Worm (Caenorhabditis elegans) whole organism, L3 larva: ENCODE data around the gene F13A2.3.

Experiments used
- aly-2 ChIP-seq: fragments of 150-350 bp; optimal IDR thresholded peaks from 2 replicates; lab custom pipeline; 2014; ENCODE audit warnings: missing biosample characterization, missing genetic modification characterization
- ama-1 ChIP-seq: fragments of 150-350 bp; optimal IDR thresholded peaks from 2 replicates; lab custom pipeline; 2018
- ceh-16 ChIP-seq: sonication (generic microtip); optimal IDR thresholded peaks from 2 replicates; lab custom pipeline; 2017; ENCODE audit warnings: missing biosample characterization, missing genetic modification characterization
- ceh-28 ChIP-seq: fragments of 150-350 bp; optimal IDR thresholded peaks from 2 replicates; lab custom pipeline; 2014; ENCODE audit warnings: missing biosample characterization, missing genetic modification reagents, missing genetic modification characterization
- daf-12 ChIP-seq: fragments of 150-350 bp; optimal IDR thresholded peaks from 2 replicates; lab custom pipeline; 2014; ENCODE audit warnings: missing biosample characterization, missing genetic modification reagents, missing genetic modification characterization
- egl-5 ChIP-seq: fragments of 150-350 bp; optimal IDR thresholded peaks from 2 replicates; lab custom pipeline; 2017; ENCODE audit warnings: missing biosample characterization, missing genetic modification reagents, missing genetic modification characterization, inconsistent platforms
- elt-1 ChIP-seq: fragments of 150-350 bp; optimal IDR thresholded peaks from 2 replicates; lab custom pipeline; 2014; ENCODE audit warnings: missing biosample characterization, missing genetic modification characterization
- elt-2 ChIP-seq: sonication (generic microtip); optimal IDR thresholded peaks from 2 replicates; lab custom pipeline; 2016; ENCODE audit warnings: missing genetic modification reagents, mild to moderate bottlenecking, missing genetic modification characterization, missing compliant biosample characterization
- eor-1 ChIP-seq, 2 experiments: fragments of 150-350 bp; optimal IDR thresholded peaks; 2 replicates each; lab custom pipeline; 2014 to 2018; ENCODE audit warnings: missing biosample characterization in 2 of 2, missing genetic modification characterization in 2 of 2
- fkh-2 ChIP-seq: fragments of 150-350 bp; optimal IDR thresholded peaks from 2 replicates; lab custom pipeline; 2014; ENCODE audit warnings: missing biosample characterization, missing genetic modification reagents, missing genetic modification characterization
- fos-1 ChIP-seq: fragments of 150-350 bp; optimal IDR thresholded peaks from 2 replicates; lab custom pipeline; 2014; ENCODE audit warnings: missing biosample characterization, missing genetic modification characterization
- jun-1 ChIP-seq: fragments of 150-350 bp; optimal IDR thresholded peaks from 2 replicates; lab custom pipeline; 2014; ENCODE audit warnings: missing biosample characterization, missing genetic modification reagents, missing genetic modification characterization
- lin-15B ChIP-seq: fragments of 150-350 bp; optimal IDR thresholded peaks from 2 replicates; lab custom pipeline; 2014; ENCODE audit warnings: missing biosample characterization, missing genetic modification characterization
- lin-39 ChIP-seq: fragments of 150-350 bp; optimal IDR thresholded peaks from 2 replicates; lab custom pipeline; 2018; ENCODE audit warnings: missing biosample characterization, missing genetic modification reagents, missing genetic modification characterization
- lsy-12 ChIP-seq: sonication (generic microtip); optimal IDR thresholded peaks from 2 replicates; lab custom pipeline; 2016; ENCODE audit warnings: mild to moderate bottlenecking, missing genetic modification characterization, missing compliant biosample characterization
- mdl-1 ChIP-seq: fragments of 150-350 bp; optimal IDR thresholded peaks from 2 replicates; lab custom pipeline; 2014; ENCODE audit warnings: missing biosample characterization, missing genetic modification characterization
- mml-1 ChIP-seq: fragments of 150-350 bp; sonication (generic microtip); optimal IDR thresholded peaks from 3 replicates; lab custom pipeline; 2014; ENCODE audit warnings: missing biosample characterization, missing genetic modification characterization
- nfya-1 ChIP-seq: sonication (generic microtip); optimal IDR thresholded peaks from 2 replicates; lab custom pipeline; 2017; ENCODE audit warnings: missing genetic modification characterization, mild to moderate bottlenecking, missing compliant biosample characterization, antibody characterized with exemption, moderate library complexity; ENCODE audit not compliant: insufficient read depth
- nhr-11 ChIP-seq: fragments of 150-350 bp; optimal IDR thresholded peaks from 2 replicates; lab custom pipeline; 2014; ENCODE audit warnings: missing biosample characterization, missing genetic modification characterization
- nhr-12 ChIP-seq: fragments of 150-350 bp; optimal IDR thresholded peaks from 2 replicates; lab custom pipeline; 2014; ENCODE audit warnings: missing biosample characterization, missing genetic modification characterization
- nhr-23 ChIP-seq: fragments of 150-350 bp; optimal IDR thresholded peaks from 2 replicates; lab custom pipeline; 2014; ENCODE audit warnings: missing biosample characterization, missing genetic modification reagents, missing genetic modification characterization
- nhr-237 ChIP-seq: fragments of 150-350 bp; optimal IDR thresholded peaks from 2 replicates; lab custom pipeline; 2014; ENCODE audit warnings: missing biosample characterization, missing genetic modification characterization
- nhr-25 ChIP-seq: sonication (generic microtip); optimal IDR thresholded peaks from 2 replicates; lab custom pipeline; 2017; ENCODE audit warnings: missing biosample characterization, missing genetic modification characterization
- nhr-67 ChIP-seq: fragments of 150-350 bp; optimal IDR thresholded peaks from 2 replicates; lab custom pipeline; 2014; ENCODE audit warnings: missing biosample characterization, missing genetic modification characterization
- nhr-76 ChIP-seq: fragments of 150-350 bp; sonication (generic microtip); optimal IDR thresholded peaks from 5 replicates; lab custom pipeline; 2014; ENCODE audit warnings: missing biosample characterization, missing genetic modification characterization
- nhr-77 ChIP-seq: fragments of 150-350 bp; optimal IDR thresholded peaks from 2 replicates; lab custom pipeline; 2014; ENCODE audit warnings: missing biosample characterization, missing genetic modification characterization
- pqm-1 ChIP-seq: fragments of 150-350 bp; optimal IDR thresholded peaks from 2 replicates; lab custom pipeline; 2017; ENCODE audit warnings: missing biosample characterization, missing genetic modification characterization, inconsistent platforms
- sea-2 ChIP-seq: fragments of 150-350 bp; sonication (generic microtip); optimal IDR thresholded peaks from 4 replicates; lab custom pipeline; 2014; ENCODE audit warnings: missing biosample characterization, missing genetic modification reagents, missing genetic modification characterization
- skn-1 ChIP-seq: fragments of 150-350 bp; optimal IDR thresholded peaks from 2 replicates; lab custom pipeline; 2014; ENCODE audit warnings: missing biosample characterization, missing genetic modification characterization
- tbx-2 ChIP-seq: sonication (generic microtip); optimal IDR thresholded peaks from 2 replicates; lab custom pipeline; 2016; ENCODE audit warnings: mild to moderate bottlenecking, missing genetic modification characterization, missing compliant biosample characterization
- unc-39 ChIP-seq: sonication (generic microtip); optimal IDR thresholded peaks from 4 replicates; lab custom pipeline; 2017; ENCODE audit warnings: missing biosample characterization, missing genetic modification characterization
- unc-62 ChIP-seq: fragments of 150-350 bp; sonication (generic microtip); optimal IDR thresholded peaks from 4 replicates; lab custom pipeline; 2014; ENCODE audit warnings: missing biosample characterization, missing genetic modification reagents, missing genetic modification characterization
- zag-1 ChIP-seq: fragments of 150-350 bp; optimal IDR thresholded peaks from 2 replicates; lab custom pipeline; 2014; ENCODE audit warnings: missing biosample characterization, missing genetic modification characterization
- ztf-4 ChIP-seq: fragments of 150-350 bp; optimal IDR thresholded peaks from 2 replicates; lab custom pipeline; 2014; ENCODE audit warnings: missing biosample characterization, missing genetic modification characterization

The F13A2.3 gene

DNA sequence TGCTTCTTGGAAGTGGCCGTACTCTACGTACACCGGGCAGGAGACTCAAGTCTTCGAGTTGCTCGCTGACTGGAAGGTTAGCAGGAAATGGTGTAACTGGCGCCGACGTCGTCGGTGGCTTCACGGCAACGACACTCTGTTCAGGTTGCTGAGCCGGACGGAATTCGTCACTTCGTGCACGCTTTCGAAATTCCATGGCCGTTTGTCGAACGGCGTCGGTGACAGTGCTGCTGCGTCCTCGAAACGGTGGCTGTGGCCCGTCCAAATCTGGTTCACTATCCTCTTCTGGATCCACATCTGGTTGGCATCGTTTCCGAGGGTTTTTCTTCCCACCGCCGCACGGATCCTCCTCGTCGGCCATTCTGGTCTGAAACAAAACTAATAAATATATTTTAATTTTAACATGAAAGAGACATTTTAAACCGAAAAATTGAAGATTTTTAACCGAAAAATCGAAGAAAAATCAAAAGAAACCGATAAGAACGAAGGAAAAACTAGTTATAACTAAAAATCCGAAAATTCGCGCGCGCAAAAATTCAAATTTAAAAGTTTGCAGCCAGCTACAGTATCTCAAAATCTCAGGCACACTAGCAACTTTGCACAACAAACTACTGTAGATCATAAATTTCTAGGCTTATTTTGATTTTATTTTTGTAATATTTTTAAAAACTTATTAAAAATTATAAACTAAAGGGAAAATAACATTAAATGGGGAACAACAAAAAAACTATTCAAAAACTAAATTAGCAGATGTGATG lies 20.2 kb downstream of the F13A2.3 start, which contains the start of gene F32D1.7:
TSS of gene F32D1.7 (minus strand) at position 367 of the 758 bp plus-strand sequence.
- no peak for TF ChIP-seq nfya-1
- TF ChIP-seq ama-1 (lab: Kevin White, UChicago), result no peak
- TF ChIP-seq ztf-4 (tag; lab: Kevin White, UChicago), result no peak
- TF ChIP-seq zag-1 (tag; lab: Kevin White, UChicago), result no peak
- TF ChIP-seq sea-2 (GFP tag; lab: Kevin White, UChicago), result no peak
- TF ChIP-seq fkh-2, result no peak
- TF ChIP-seq nhr-25 (tag; lab: Kevin White, UChicago), result no peak
- no peak for TF ChIP-seq elt-1
- TF ChIP-seq unc-62 (GFP tag; lab: Kevin White, UChicago), result no peak
- TF ChIP-seq lin-39 (tag; lab: Kevin White, UChicago), result no peak
- TF ChIP-seq egl-5 (tag; lab: Kevin White, UChicago), result no peak
- TF ChIP-seq mml-1 (tag; lab: Kevin White, UChicago), result no peak
- no peak for TF ChIP-seq nhr-23 (tag; lab: Kevin White, UChicago)
- TF ChIP-seq elt-2 (tag; lab: Kevin White, UChicago), result no peak
- no peak for TF ChIP-seq eor-1 (tag; optimal IDR thresholded peaks at IDR 0.05; lab: Kevin White, UChicago)
- TF ChIP-seq daf-12 (tag; lab: Kevin White, UChicago), result no peak
- TF ChIP-seq nhr-67 (tag; lab: Kevin White, UChicago), result no peak
- no peak for TF ChIP-seq jun-1 (tag; lab: Kevin White, UChicago)

ce11 chrV:4374625-4375024 lies 21.5 kb downstream of the F13A2.3 start, which contains the start of gene neg-1:
TSS of gene neg-1 (minus strand) at chrV:4374874.
- TF ChIP-seq nhr-237 (tag; lab: Kevin White, UChicago) (no peak), egl-5 (tag; lab: Kevin White, UChicago) (no peak), unc-39 (tag; lab: Kevin White, UChicago) (no peak), nhr-12 (tag; lab: Kevin White, UChicago) (no peak), mml-1 (tag; lab: Kevin White, UChicago) (no peak), skn-1 (tag; lab: Kevin White, UChicago) (no peak), unc-62 (GFP tag; lab: Kevin White, UChicago) (no peak), elt-2 (tag; lab: Kevin White, UChicago) (no peak), jun-1 (tag; lab: Kevin White, UChicago) (no peak), ceh-28 (no peak), sea-2 (GFP tag; lab: Kevin White, UChicago) (no peak), nhr-23 (tag; lab: Kevin White, UChicago) (no peak)
- TF ChIP-seq, all 47 proteins: peak for 0

DNA sequence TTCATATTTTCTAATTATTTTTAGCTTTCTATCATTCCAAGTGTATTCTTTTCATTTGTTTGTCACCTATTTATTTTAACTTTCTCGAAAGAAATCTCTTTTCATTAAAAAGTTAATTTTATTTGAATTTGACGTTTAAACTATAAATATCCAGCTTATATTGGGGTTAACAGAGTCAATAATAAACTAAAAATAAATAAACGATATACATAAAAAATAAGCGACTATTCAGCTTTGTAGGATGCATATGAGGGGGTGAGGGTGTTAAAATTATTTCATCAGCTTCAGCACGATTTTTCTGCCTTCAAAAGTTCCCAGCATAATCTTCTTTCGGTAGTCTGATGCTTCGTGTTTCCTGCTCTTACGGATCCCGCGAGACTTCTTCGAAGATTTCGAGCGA lies 22.5 kb downstream of the F13A2.3 start:
- no peak for TF ChIP-seq lin-15B (tag; lab: Kevin White, UChicago)
- no peak for TF ChIP-seq jun-1 (tag; lab: Kevin White, UChicago)
- no peak for TF ChIP-seq mml-1 (tag; lab: Kevin White, UChicago)
- no peak for TF ChIP-seq nhr-237 (tag; lab: Kevin White, UChicago)
- no peak for TF ChIP-seq aly-2
- no peak for TF ChIP-seq ceh-16 (tag; lab: Kevin White, UChicago)
- no peak for TF ChIP-seq fkh-2
- no peak for TF ChIP-seq tbx-2 (tag; lab: Kevin White, UChicago)
- no peak for TF ChIP-seq lsy-12 (tag; lab: Kevin White, UChicago)
- TF ChIP-seq mdl-1 (tag; lab: Kevin White, UChicago), result no peak
- no peak for TF ChIP-seq ceh-28
- TF ChIP-seq nhr-77 (tag; lab: Kevin White, UChicago), result no peak
- no peak for TF ChIP-seq elt-1
- no peak for TF ChIP-seq pqm-1 (tag; lab: Kevin White, UChicago)
- no peak for TF ChIP-seq nhr-12 (tag; lab: Kevin White, UChicago)
- TF ChIP-seq nhr-11, result no peak
- TF ChIP-seq fos-1 (tag; lab: Kevin White, UChicago), result no peak
- TF ChIP-seq, all 47 proteins: peak for 0

- no peak for TF ChIP-seq elt-1
- TF ChIP-seq zag-1 (tag; lab: Kevin White, UChicago), result no peak
- TF ChIP-seq ztf-4 (tag; lab: Kevin White, UChicago), result no peak
- no peak for TF ChIP-seq ama-1 (lab: Kevin White, UChicago)
- no peak for TF ChIP-seq aly-2
- TF ChIP-seq nhr-67 (tag; lab: Kevin White, UChicago), result no peak
- no peak for TF ChIP-seq eor-1 (tag; optimal IDR thresholded peaks at IDR 0.05; lab: Kevin White, UChicago)
- no peak for TF ChIP-seq ceh-16 (tag; lab: Kevin White, UChicago)
- no peak for TF ChIP-seq nhr-76
These were observed 23.2 kb downstream of the F13A2.3 start for ce11 chrV:4372986-4373385.
